Fruit fly (Drosophila melanogaster) Kc167 (cell line): ENCODE data around the gene CG15034.

Source experiments
- Sin3A ChIP-seq: fragments of >200 bp; optimal IDR thresholded peaks from 2 replicates; lab custom pipeline; 2018; ENCODE audit warnings: missing external identifiers
- h ChIP-seq: fragments of >200 bp; optimal IDR thresholded peaks from 3 replicates; lab custom pipeline; 2018; ENCODE audit warnings: missing external identifiers
- insv ChIP-seq: fragments of >200 bp; optimal IDR thresholded peaks from 3 replicates; lab custom pipeline; 2018; ENCODE audit warnings: missing external identifiers
- psq ChIP-seq: fragments of >200 bp; optimal IDR thresholded peaks from 2 replicates; lab custom pipeline; 2017; ENCODE audit warnings: missing external identifiers
- ttk ChIP-seq: sonication (Bioruptor generic); optimal IDR thresholded peaks from 2 replicates; lab custom pipeline; 2017; ENCODE audit warnings: missing external identifiers

dm6 chrX:7336121-7336961 is 11.0 kb downstream of the CG15034 start:
- no peak for TF ChIP-seq h (lab: Kevin White, UChicago)
- no peak for TF ChIP-seq Sin3A (lab: Kevin White, UChicago)
- TF ChIP-seq psq (lab: Kevin White, UChicago): no peak
- TF ChIP-seq ttk (lab: Kevin White, UChicago): no peak
- TF ChIP-seq insv (lab: Kevin White, UChicago): no peak
